Worm (Caenorhabditis elegans) whole organism, mixed stage, embryonic: ENCODE data around the gene T01G6.10.

ENCODE experiments used
- M03D4.4 ChIP-seq: sonication (generic microtip); optimal IDR thresholded peaks from 2 replicates; lab custom pipeline; 2017; ENCODE audit warnings: mild to moderate bottlenecking, missing genetic modification characterization, missing compliant biosample characterization
- bed-3 ChIP-seq: fragments of 200-800 bp; sonication (Bioruptor generic); optimal IDR thresholded peaks from 3 replicates; lab custom pipeline; 2018; ENCODE audit warnings: mild to moderate bottlenecking, missing genetic modification characterization, moderate library complexity, missing compliant biosample characterization
- blmp-1 ChIP-seq: fragments of 150-350 bp; optimal IDR thresholded peaks from 2 replicates; lab custom pipeline; 2014; ENCODE audit warnings: missing biosample characterization, missing genetic modification characterization
- ceh-39 ChIP-seq: fragments of 150-350 bp; optimal IDR thresholded peaks from 2 replicates; lab custom pipeline; 2014; ENCODE audit warnings: missing biosample characterization, missing genetic modification characterization
- ceh-43 ChIP-seq: fragments of 200-800 bp; sonication (Bioruptor generic); optimal IDR thresholded peaks from 2 replicates; lab custom pipeline; 2018; ENCODE audit warnings: mild to moderate bottlenecking, missing genetic modification characterization, moderate library complexity, missing compliant biosample characterization
- ceh-83 ChIP-seq: fragments of 200-800 bp; sonication (Bioruptor generic); optimal IDR thresholded peaks from 2 replicates; lab custom pipeline; 2018; ENCODE audit warnings: mild to moderate bottlenecking, missing genetic modification characterization, missing compliant biosample characterization
- ces-1 ChIP-seq: fragments of 150-350 bp; optimal IDR thresholded peaks from 2 replicates; lab custom pipeline; 2014; ENCODE audit warnings: missing biosample characterization, missing genetic modification reagents, missing genetic modification characterization
- cnd-1 ChIP-seq: fragments of 200-800 bp; sonication (Bioruptor generic); optimal IDR thresholded peaks from 2 replicates; lab custom pipeline; 2018; ENCODE audit warnings: mild to moderate bottlenecking, missing genetic modification characterization, missing compliant biosample characterization
- drap-1 ChIP-seq: fragments of 200-800 bp; sonication (Bioruptor generic); optimal IDR thresholded peaks from 3 replicates; lab custom pipeline; 2018; ENCODE audit warnings: mild to moderate bottlenecking, missing genetic modification characterization, missing compliant biosample characterization
- elt-1 ChIP-seq: sonication (generic microtip); optimal IDR thresholded peaks from 2 replicates; lab custom pipeline; 2017; ENCODE audit warnings: missing genetic modification characterization, mild to moderate bottlenecking, missing compliant biosample characterization, antibody characterized with exemption, moderate library complexity, borderline replicate concordance; ENCODE audit not compliant: insufficient read depth
- elt-3 ChIP-seq: fragments of 150-350 bp; optimal IDR thresholded peaks from 2 replicates; lab custom pipeline; 2014; ENCODE audit warnings: missing biosample characterization, missing genetic modification characterization
- flh-1 ChIP-seq: fragments of 200-800 bp; sonication (Bioruptor generic); optimal IDR thresholded peaks from 2 replicates; lab custom pipeline; 2018; ENCODE audit warnings: mild to moderate bottlenecking, missing genetic modification characterization, moderate library complexity, missing compliant biosample characterization
- hlh-1 ChIP-seq: fragments of 150-350 bp; optimal IDR thresholded peaks from 2 replicates; lab custom pipeline; 2014; ENCODE audit warnings: missing biosample characterization, missing genetic modification reagents, missing genetic modification characterization
- lin-13 ChIP-seq: fragments of 150-350 bp; optimal IDR thresholded peaks from 2 replicates; lab custom pipeline; 2014; ENCODE audit warnings: missing biosample characterization, missing genetic modification characterization
- lin-32 ChIP-seq: fragments of 200-800 bp; sonication (Bioruptor generic); optimal IDR thresholded peaks from 2 replicates; lab custom pipeline; 2018; ENCODE audit warnings: mild to moderate bottlenecking, missing genetic modification characterization, missing compliant biosample characterization
- lsy-2 ChIP-seq: fragments of 150-350 bp; optimal IDR thresholded peaks from 2 replicates; lab custom pipeline; 2014; ENCODE audit warnings: missing biosample characterization, missing genetic modification characterization
- mls-2 ChIP-seq: sonication (generic microtip); optimal IDR thresholded peaks from 2 replicates; lab custom pipeline; 2016; ENCODE audit warnings: mild to moderate bottlenecking, missing genetic modification characterization, moderate library complexity, missing compliant biosample characterization
- nhr-12 ChIP-seq: fragments of 150-350 bp; optimal IDR thresholded peaks from 2 replicates; lab custom pipeline; 2014; ENCODE audit warnings: missing biosample characterization, missing genetic modification characterization
- nhr-2 ChIP-seq: fragments of 150-350 bp; optimal IDR thresholded peaks from 2 replicates; lab custom pipeline; 2014; ENCODE audit warnings: missing biosample characterization, missing genetic modification characterization
- nhr-237 ChIP-seq: fragments of 150-350 bp; optimal IDR thresholded peaks from 2 replicates; lab custom pipeline; 2014; ENCODE audit warnings: missing biosample characterization, missing genetic modification characterization
- nhr-76 ChIP-seq: sonication (generic microtip); optimal IDR thresholded peaks from 2 replicates; lab custom pipeline; 2017; ENCODE audit warnings: missing biosample characterization, missing genetic modification characterization
- pha-4 ChIP-seq: fragments of 150-350 bp; optimal IDR thresholded peaks from 2 replicates; lab custom pipeline; 2018; ENCODE audit warnings: missing biosample characterization, missing genetic modification reagents, missing genetic modification characterization
- snpc-4 ChIP-seq: fragments of 150-350 bp; optimal IDR thresholded peaks from 2 replicates; lab custom pipeline; 2014; ENCODE audit warnings: missing biosample characterization, missing genetic modification characterization
- sptf-1 ChIP-seq: sonication (generic microtip); optimal IDR thresholded peaks from 2 replicates; lab custom pipeline; 2017; ENCODE audit warnings: mild to moderate bottlenecking, missing genetic modification characterization, moderate library complexity, missing compliant biosample characterization
- tbx-8 ChIP-seq: fragments of 200-800 bp; sonication (Bioruptor generic); optimal IDR thresholded peaks from 2 replicates; lab custom pipeline; 2018; ENCODE audit warnings: mild to moderate bottlenecking, missing genetic modification characterization, moderate library complexity, missing compliant biosample characterization
- unc-120 ChIP-seq: sonication (generic microtip); optimal IDR thresholded peaks from 2 replicates; lab custom pipeline; 2017; ENCODE audit warnings: missing genetic modification characterization, missing compliant biosample characterization; ENCODE audit not compliant: poor library complexity, severe bottlenecking
- unc-39 ChIP-seq: fragments of 150-350 bp; optimal IDR thresholded peaks from 2 replicates; lab custom pipeline; 2014; ENCODE audit warnings: missing biosample characterization, missing genetic modification characterization
- unc-62 ChIP-seq: fragments of 150-350 bp; optimal IDR thresholded peaks from 2 replicates; lab custom pipeline; 2014; ENCODE audit warnings: missing biosample characterization, missing genetic modification reagents, missing genetic modification characterization
- zip-8 ChIP-seq: fragments of 150-350 bp; optimal IDR thresholded peaks from 2 replicates; lab custom pipeline; 2014; ENCODE audit warnings: missing biosample characterization, missing genetic modification characterization
- ztf-11 ChIP-seq: fragments of 150-350 bp; optimal IDR thresholded peaks from 2 replicates; lab custom pipeline; 2014; ENCODE audit warnings: missing biosample characterization, missing genetic modification characterization

Gene T01G6.10

DNA sequence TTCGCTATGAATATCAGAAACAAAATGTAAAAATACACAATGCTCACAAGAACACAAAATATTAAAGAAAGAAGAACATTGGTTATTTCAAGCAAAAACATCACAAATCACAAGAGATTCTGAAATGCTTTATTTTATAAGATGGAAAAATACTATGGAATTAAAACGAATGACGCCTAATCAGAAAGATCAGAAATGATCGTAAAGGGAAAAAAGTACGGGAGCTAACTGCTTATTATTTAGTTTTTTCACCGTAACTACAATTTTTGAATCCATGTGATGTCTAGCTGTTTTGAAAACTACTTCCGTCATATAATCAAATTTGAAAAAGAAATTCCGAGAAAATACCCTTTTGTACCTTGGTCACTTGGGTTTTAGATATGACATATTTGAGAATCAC, 34.6 kb downstream of the T01G6.10 start, which contains the start of gene srbc-57:
Gene srbc-57 (minus strand): TSS at position 101 of the 400 bp plus-strand sequence.
- no peak for TF ChIP-seq nhr-76
- no peak for TF ChIP-seq bed-3
- no peak for TF ChIP-seq zip-8 (tag; lab: Kevin White, UChicago)
- no peak for TF ChIP-seq nhr-12
- TF ChIP-seq blmp-1 (tag; lab: Kevin White, UChicago), result no peak
- TF ChIP-seq unc-39 (tag; lab: Kevin White, UChicago), result no peak
- TF ChIP-seq ztf-11 (tag; lab: Kevin White, UChicago), result no peak
- no peak for TF ChIP-seq unc-120 (tag; lab: Kevin White, UChicago)
- no peak for TF ChIP-seq cnd-1 (tag; lab: Kevin White, UChicago)
- no peak for TF ChIP-seq drap-1

DNA sequence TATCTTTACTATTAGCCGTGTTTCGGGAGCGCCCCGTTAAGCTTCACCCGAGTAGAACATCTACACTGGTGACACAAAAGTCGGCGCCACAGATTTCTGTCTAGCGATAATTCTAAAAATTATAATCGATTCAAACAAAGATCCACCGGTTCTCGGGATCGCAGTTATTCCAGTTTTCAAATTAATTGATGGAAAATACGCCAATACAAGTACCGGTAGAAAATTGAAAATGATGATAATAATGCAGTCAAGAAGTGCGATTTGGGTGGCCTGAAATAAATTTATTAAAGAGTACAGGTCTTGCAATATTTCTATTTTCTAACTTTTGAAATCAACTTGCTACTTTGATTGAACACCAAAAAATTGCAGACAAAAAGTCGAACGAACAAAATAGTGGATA, 35.5 kb downstream of the T01G6.10 start:
- no peak for TF ChIP-seq mls-2 (tag; lab: Kevin White, UChicago)
- no peak for TF ChIP-seq nhr-2 (tag; lab: Kevin White, UChicago)
- TF ChIP-seq nhr-76, result no peak
- no peak for TF ChIP-seq hlh-1

DNA sequence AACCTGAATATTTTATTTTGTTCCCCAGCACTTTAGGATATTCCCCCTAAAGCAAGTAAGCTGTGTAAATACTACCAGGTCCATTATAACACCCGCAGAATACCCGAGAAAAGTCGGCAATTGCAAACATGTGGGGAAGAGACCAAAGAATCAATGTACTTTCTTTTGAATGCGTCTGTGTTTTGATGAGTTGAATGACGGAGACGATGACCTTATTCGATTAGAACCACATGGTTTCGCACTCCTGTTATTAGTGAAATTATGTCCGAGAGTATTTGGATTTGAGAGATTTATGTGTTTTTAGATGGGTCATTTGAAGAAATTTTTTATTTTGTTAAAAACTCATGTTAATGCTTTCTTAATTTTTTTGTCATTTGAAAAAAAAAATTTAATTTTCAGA, 37.7 kb downstream of the T01G6.10 start:
- no peak for TF ChIP-seq nhr-12
- no peak for TF ChIP-seq M03D4.4 (tag; lab: Kevin White, UChicago)
- TF ChIP-seq ceh-43 (GFP tag; lab: Kevin White, UChicago), result no peak
- no peak for TF ChIP-seq nhr-76
- TF ChIP-seq ceh-83 (GFP tag; lab: Kevin White, UChicago), result no peak
- no peak for TF ChIP-seq hlh-1
- no peak for TF ChIP-seq nhr-237 (tag; lab: Kevin White, UChicago)
- TF ChIP-seq flh-1, result no peak
- TF ChIP-seq ces-1 (GFP tag; lab: Kevin White, UChicago), result no peak
- TF ChIP-seq snpc-4 (tag; lab: Kevin White, UChicago), result no peak
- TF ChIP-seq ceh-39 (tag; lab: Kevin White, UChicago), result no peak
- no peak for TF ChIP-seq blmp-1 (tag; lab: Kevin White, UChicago)

DNA sequence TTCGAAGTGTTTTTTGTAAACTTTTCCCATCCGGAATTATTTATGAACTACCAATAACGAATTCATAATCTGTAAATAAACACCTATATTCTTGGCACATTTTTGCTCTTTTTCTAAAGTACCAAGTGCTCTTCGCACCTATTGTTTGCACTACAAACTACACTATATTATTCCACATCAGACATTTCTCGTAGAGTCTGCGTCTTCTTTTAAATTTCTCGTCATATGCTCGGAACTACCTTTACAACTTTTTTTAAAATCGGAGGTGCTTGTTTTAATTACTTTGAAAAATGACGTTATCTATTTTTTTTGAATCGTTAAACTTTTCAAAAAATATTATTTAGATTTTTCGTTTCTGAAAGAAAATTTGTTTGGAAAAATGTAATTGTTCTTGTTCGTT, 38.2 kb downstream of the T01G6.10 start, which contains the start of gene nhr-201:
Gene nhr-201 (plus strand): TSS at position 29 of the 400 bp plus-strand sequence.
- no peak for TF ChIP-seq drap-1
- TF ChIP-seq ceh-43 (GFP tag; lab: Kevin White, UChicago), result no peak
- TF ChIP-seq ces-1 (GFP tag; lab: Kevin White, UChicago), result no peak
- no peak for TF ChIP-seq elt-3
- no peak for TF ChIP-seq elt-1
- no peak for TF ChIP-seq bed-3
- no peak for TF ChIP-seq cnd-1 (tag; lab: Kevin White, UChicago)
- no peak for TF ChIP-seq mls-2 (tag; lab: Kevin White, UChicago)
- TF ChIP-seq nhr-12, result no peak
- TF ChIP-seq unc-62, result no peak
- TF ChIP-seq ceh-39 (tag; lab: Kevin White, UChicago), result no peak
- TF ChIP-seq lin-32 (GFP tag; lab: Kevin White, UChicago), result no peak
- TF ChIP-seq sptf-1 (tag; lab: Kevin White, UChicago), result no peak
- no peak for TF ChIP-seq nhr-2 (tag; lab: Kevin White, UChicago)
- TF ChIP-seq zip-8 (tag; lab: Kevin White, UChicago), result no peak
- TF ChIP-seq hlh-1, result no peak
- no peak for TF ChIP-seq pha-4
- no peak for TF ChIP-seq blmp-1 (tag; lab: Kevin White, UChicago)
- TF ChIP-seq unc-120 (tag; lab: Kevin White, UChicago), result no peak

DNA sequence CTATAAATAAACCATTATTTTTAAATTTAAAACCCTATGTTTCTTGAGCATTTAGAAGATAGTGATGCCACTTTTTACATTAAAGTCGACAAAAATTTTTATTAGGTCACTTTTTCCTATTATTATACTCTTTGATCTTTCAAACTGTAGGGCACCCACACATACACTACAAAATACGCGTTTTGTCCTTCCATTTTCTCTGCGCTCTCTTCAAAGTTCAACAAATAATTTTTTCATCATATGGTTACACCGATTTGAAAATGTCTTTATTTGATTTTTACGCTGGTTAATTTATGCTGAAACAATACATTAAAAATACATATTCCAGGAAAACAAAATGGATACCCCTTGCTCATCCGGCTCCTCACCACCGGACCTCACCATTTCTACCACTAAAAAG, 40.8 kb downstream of the T01G6.10 start, which contains the start of gene nhr-202:
Gene nhr-202 (plus strand): TSS at position 326 of the 400 bp plus-strand sequence.
- TF ChIP-seq mls-2 (tag; lab: Kevin White, UChicago), result no peak
- no peak for TF ChIP-seq flh-1
- no peak for TF ChIP-seq unc-39 (tag; lab: Kevin White, UChicago)
- TF ChIP-seq lsy-2 (tag; lab: Kevin White, UChicago), result no peak
- no peak for TF ChIP-seq lin-13
- no peak for TF ChIP-seq lin-32 (GFP tag; lab: Kevin White, UChicago)
- TF ChIP-seq tbx-8 (GFP tag; lab: Kevin White, UChicago), result no peak

DNA sequence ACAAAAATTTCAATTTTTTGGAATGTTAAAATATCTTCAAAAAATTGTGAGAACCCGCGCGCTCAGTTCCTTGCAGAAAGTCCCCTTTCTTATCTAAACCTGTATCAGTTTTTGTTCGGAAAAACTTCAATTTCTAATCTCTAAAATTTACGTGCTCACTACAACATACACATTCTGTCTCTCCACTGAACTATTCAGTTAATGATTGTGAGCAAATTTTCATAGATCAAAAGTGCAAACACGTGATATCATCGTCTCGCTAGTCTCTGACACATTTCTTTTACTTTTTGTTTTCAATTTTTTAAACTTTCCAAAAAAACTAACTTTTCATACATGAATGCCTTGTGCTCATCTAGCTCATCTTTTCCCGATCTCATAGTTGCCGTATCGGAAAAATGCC, 43.6 kb downstream of the T01G6.10 start, which contains the start of gene nhr-203:
Gene nhr-203 (plus strand): TSS at position 332 of the 400 bp plus-strand sequence.
- TF ChIP-seq ceh-39 (tag; lab: Kevin White, UChicago) (no peak), unc-62 (no peak), hlh-1 (no peak), ces-1 (GFP tag; lab: Kevin White, UChicago) (no peak), tbx-8 (GFP tag; lab: Kevin White, UChicago) (no peak), nhr-237 (tag; lab: Kevin White, UChicago) (no peak), lsy-2 (tag; lab: Kevin White, UChicago) (no peak), unc-39 (tag; lab: Kevin White, UChicago) (no peak)
